Fruit fly (Drosophila melanogaster) ovary, adult (tissue): Measurements from ENCODE around the gene Fbw5.
A peak's percentile ranks its signal among the peaks of the same experiment; 100 is the strongest.

Experiments
- CG17801 ChIP-seq: fragments of 200-800 bp; optimal IDR thresholded peaks from 2 replicates; lab custom pipeline; 2019; ENCODE audit warnings: missing biosample characterization, mild to moderate bottlenecking, missing genetic modification characterization, moderate library complexity; ENCODE audit not compliant: partially characterized antibody

The Fbw5 gene

dm6 chr2L:6065823-6066222, at the start of gene Fbw5, which contains the start of gene CG9147:
TSS of gene Fbw5 (minus strand) at chr2L:6065953.
TSS of gene CG9147 (plus strand) at chr2L:6065997.
- peak; percentile 99 for TF ChIP-seq CG17801 (GFP tag; lab: Kevin White, UChicago)

DNA sequence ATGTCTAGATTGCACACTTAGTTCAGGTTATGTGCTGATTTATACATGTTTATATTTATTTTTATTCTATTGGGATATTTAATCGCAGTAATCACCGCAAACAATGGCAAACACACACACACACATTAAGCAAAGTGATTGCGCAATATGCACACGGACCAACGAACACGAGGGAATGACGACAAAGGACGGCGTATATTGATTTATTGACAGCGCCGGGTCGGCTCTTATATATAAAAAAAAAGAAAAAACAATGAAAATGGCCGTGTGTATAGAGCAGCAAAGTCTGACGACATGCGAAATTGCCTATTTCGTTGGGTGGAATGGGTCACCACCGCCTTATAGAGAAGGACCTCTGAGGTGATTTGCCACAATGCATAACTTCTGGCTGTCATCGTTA, 45.0 kb upstream of the Fbw5 start:
- TF ChIP-seq CG17801 (GFP tag; lab: Kevin White, UChicago), result no peak

dm6 chr2L:6109313-6109847, 43.6 kb upstream of the Fbw5 start:
- TF ChIP-seq CG17801 (GFP tag; lab: Kevin White, UChicago), result no peak

DNA sequence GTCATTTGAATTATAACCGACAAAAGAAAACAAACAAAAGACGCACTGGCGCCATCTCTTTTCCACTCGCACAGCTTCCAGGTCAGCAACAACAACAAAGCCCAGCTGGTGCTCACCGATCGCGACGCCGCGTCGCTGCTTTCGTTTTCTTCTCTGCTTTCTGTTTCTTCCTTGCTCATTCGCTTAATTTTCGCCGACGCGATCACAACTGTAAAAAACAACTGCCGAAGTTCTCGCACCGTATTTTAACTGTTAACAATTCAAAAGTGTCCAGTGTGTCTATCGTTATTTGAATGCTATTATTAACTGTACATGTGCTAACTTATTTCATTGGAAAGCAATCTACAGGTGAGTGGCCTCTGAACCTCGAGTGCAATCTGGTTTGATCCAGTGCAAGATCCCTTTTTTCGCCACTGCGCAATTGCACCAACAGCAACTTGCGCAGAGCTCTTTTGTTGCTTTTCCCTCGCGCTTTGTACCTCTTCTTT, 34.5 kb upstream of the Fbw5 start, which contains the start of gene stai:
TSS of gene stai (plus strand) at position 176 of the 488 bp plus-strand sequence.
- peak; percentile 59 for TF ChIP-seq CG17801 (GFP tag; lab: Kevin White, UChicago)

dm6 chr2L:6099270-6099644, 33.5 kb upstream of the Fbw5 start:
- no peak for TF ChIP-seq CG17801 (GFP tag; lab: Kevin White, UChicago)

DNA sequence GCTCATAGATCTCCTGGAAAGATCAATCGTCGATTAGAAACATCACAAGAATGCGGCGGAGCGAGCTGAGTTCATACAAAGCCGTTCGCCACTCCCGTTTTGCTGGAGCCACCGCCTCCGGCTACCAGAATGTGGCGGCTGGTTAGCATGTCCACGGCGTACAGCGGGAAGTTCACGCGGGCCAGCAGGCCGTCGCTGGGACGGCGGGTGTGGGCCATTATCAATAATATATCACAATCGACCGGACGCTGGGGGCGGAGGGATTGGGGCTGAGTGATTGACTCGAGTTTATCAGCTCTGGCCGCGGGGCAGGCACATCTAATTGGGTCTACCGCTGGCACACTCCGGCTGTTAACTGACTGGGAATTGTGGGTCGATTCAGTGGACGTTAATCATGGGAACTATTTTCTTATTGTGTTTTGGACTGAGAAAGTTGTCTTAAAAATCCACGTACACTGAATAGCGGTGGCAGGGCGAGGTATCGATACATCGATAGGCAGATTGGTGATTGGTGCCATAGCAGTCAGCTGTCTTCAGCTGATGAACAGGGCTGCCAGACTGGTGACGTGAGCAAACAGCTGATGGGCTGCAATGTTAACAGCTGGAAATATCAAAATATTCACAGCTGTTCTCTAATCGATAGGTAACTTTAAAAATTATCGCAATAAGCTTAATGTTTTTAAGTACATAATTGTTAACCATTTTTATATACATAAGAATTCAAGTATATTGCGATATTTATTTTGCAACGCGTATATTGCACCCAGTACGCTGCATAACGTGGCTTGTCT, 32.9 kb upstream of the Fbw5 start, which contains the start of gene CG9175:
TSS of gene CG9175 (minus strand) at position 488 of the 791 bp plus-strand sequence.
- peak; percentile 30 for TF ChIP-seq CG17801 (GFP tag; lab: Kevin White, UChicago)

DNA sequence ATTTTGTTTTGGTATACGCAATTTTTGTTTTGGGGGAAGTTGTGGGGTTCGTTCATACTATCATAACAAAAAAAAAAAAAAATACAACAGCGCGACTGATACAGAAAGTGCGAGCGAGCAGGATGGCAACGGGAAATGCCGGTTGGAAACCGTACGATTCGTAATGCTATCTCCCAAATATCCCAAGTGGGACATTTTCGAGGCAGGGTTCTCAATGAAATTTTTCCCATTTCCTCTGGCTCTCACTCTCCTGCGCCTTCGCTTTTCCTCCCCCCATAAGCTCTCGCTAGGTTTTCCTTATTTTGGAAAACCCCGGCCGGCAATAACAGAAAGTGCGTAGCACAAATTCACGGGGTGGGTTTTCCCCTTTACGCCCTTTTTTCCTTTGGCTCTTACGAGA, 26.5 kb upstream of the Fbw5 start:
- no peak for TF ChIP-seq CG17801 (GFP tag; lab: Kevin White, UChicago)

- no peak for TF ChIP-seq CG17801 (GFP tag; lab: Kevin White, UChicago)
Measured at dm6 chr2L:6090786-6091716, 25.3 kb upstream of the Fbw5 start, which contains the start of gene CG45075. TSS of gene CG45075 (plus strand) at chr2L:6091412.

dm6 chr2L:6090365-6090764, 24.6 kb upstream of the Fbw5 start:
- TF ChIP-seq CG17801 (GFP tag; lab: Kevin White, UChicago), result no peak

DNA sequence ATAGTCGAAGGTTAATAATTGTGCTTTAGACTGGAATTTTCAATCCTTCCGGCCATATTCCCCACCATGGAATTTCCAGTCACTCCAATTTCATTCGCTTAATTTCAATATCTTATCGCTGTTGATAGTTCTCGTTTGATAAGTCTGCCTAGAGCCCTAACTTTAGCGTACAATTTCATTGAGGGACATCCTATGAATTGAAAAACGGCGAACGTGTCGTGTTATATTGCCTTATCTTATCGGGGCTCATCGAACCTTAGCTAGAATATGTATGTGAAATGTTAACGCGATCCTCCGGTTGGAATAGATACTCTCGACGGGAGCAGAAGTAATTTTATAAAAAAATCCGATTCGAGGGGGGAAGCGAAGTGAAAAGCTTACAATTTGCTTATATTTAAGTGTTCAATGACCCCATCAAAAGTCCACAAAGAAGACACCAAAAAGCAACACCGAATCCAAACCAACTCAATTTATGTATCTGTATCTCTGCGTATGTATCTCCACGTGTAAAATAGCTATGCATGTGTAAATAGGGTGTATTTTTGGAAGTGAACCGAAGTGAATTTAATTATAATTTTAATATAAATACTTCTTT, 23.9 kb upstream of the Fbw5 start:
- no peak for TF ChIP-seq CG17801 (GFP tag; lab: Kevin White, UChicago)

dm6 chr2L:6088371-6089365, 22.9 kb upstream of the Fbw5 start:
- peak; percentile 75 for TF ChIP-seq CG17801 (GFP tag; lab: Kevin White, UChicago)

dm6 chr2L:6087685-6088084, 21.9 kb upstream of the Fbw5 start:
- no peak for TF ChIP-seq CG17801 (GFP tag; lab: Kevin White, UChicago)

dm6 chr2L:6086771-6087170, 21.0 kb upstream of the Fbw5 start:
- TF ChIP-seq CG17801 (GFP tag; lab: Kevin White, UChicago), result no peak
